Worm (Caenorhabditis elegans) whole organism, late embryonic: Measurements from ENCODE around the gene cdkr-3.
A peak's percentile ranks its signal among the peaks of the same experiment; 100 is the strongest.

Source experiments
- C08G9.2 ChIP-seq: sonication (generic microtip); optimal IDR thresholded peaks from 2 replicates; lab custom pipeline; 2016; ENCODE audit warnings: mild to moderate bottlenecking, missing genetic modification characterization, moderate library complexity, missing compliant biosample characterization
- C38D4.7 ChIP-seq: fragments of 200-800 bp; sonication (Bioruptor generic); optimal IDR thresholded peaks from 2 replicates; lab custom pipeline; 2018; ENCODE audit warnings: mild to moderate bottlenecking, missing genetic modification characterization, moderate library complexity, missing compliant biosample characterization
- K02D7.2 ChIP-seq: sonication (generic microtip); optimal IDR thresholded peaks from 2 replicates; lab custom pipeline; 2017; ENCODE audit warnings: mild to moderate bottlenecking, missing genetic modification characterization, missing compliant biosample characterization
- T23F11.4 ChIP-seq: fragments of 200-800 bp; sonication (Bioruptor generic); optimal IDR thresholded peaks from 2 replicates; lab custom pipeline; 2018; ENCODE audit warnings: mild to moderate bottlenecking, missing genetic modification characterization, missing compliant biosample characterization
- Y22D7AL.16 ChIP-seq: sonication (generic microtip); optimal IDR thresholded peaks from 2 replicates; lab custom pipeline; 2016; ENCODE audit warnings: missing genetic modification characterization, missing compliant biosample characterization
- ahr-1 ChIP-seq: sonication (generic microtip); optimal IDR thresholded peaks from 2 replicates; lab custom pipeline; 2016; ENCODE audit warnings: missing genetic modification characterization, missing compliant biosample characterization
- ceh-14 ChIP-seq: sonication (generic microtip); optimal IDR thresholded peaks from 2 replicates; lab custom pipeline; 2016; ENCODE audit warnings: missing genotype, missing genetic modification characterization, missing compliant biosample characterization
- ceh-18 ChIP-seq: sonication (generic microtip); optimal IDR thresholded peaks from 2 replicates; lab custom pipeline; 2016; ENCODE audit warnings: missing genetic modification characterization, missing compliant biosample characterization
- ceh-2 ChIP-seq: sonication (generic microtip); optimal IDR thresholded peaks from 2 replicates; lab custom pipeline; 2016; ENCODE audit warnings: missing genotype, missing genetic modification characterization, missing compliant biosample characterization
- ceh-34 ChIP-seq: sonication (generic microtip); optimal IDR thresholded peaks from 2 replicates; lab custom pipeline; 2016; ENCODE audit warnings: mild to moderate bottlenecking, missing genetic modification characterization, missing compliant biosample characterization
- ceh-6 ChIP-seq: fragments of 200-800 bp; sonication (Bioruptor generic); optimal IDR thresholded peaks from 2 replicates; lab custom pipeline; 2018; ENCODE audit warnings: mild to moderate bottlenecking, missing genetic modification characterization, missing compliant biosample characterization
- dmd-4 ChIP-seq: sonication (generic microtip); optimal IDR thresholded peaks from 2 replicates; lab custom pipeline; 2016; ENCODE audit warnings: borderline replicate concordance, missing genetic modification characterization, missing compliant biosample characterization
- elt-2 ChIP-seq: sonication (generic microtip); optimal IDR thresholded peaks from 2 replicates; lab custom pipeline; 2016; ENCODE audit warnings: missing genetic modification reagents, missing genetic modification characterization, missing compliant biosample characterization
- elt-4 ChIP-seq: sonication (generic microtip); optimal IDR thresholded peaks from 2 replicates; lab custom pipeline; 2016; ENCODE audit warnings: missing genetic modification characterization, missing compliant biosample characterization
- fkh-10 ChIP-seq: fragments of 150-350 bp; optimal IDR thresholded peaks from 2 replicates; lab custom pipeline; 2014; ENCODE audit warnings: missing biosample characterization, missing genetic modification reagents, missing genetic modification characterization
- gmeb-2 ChIP-seq: sonication (generic microtip); optimal IDR thresholded peaks from 2 replicates; lab custom pipeline; 2016; ENCODE audit warnings: missing genetic modification characterization, inconsistent platforms, missing compliant biosample characterization
- madf-2 ChIP-seq: sonication (generic microtip); optimal IDR thresholded peaks from 2 replicates; lab custom pipeline; 2017; ENCODE audit warnings: missing genetic modification characterization, missing compliant biosample characterization
- mec-3 ChIP-seq: sonication (generic microtip); optimal IDR thresholded peaks from 2 replicates; lab custom pipeline; 2016; ENCODE audit warnings: borderline replicate concordance, missing genetic modification characterization, missing compliant biosample characterization
- nfya-1 ChIP-seq: sonication (generic microtip); optimal IDR thresholded peaks from 2 replicates; lab custom pipeline; 2017; ENCODE audit warnings: missing genetic modification characterization, mild to moderate bottlenecking, missing compliant biosample characterization, antibody characterized with exemption, moderate library complexity
- nhr-11 ChIP-seq: fragments of 150-350 bp; optimal IDR thresholded peaks from 2 replicates; lab custom pipeline; 2014; ENCODE audit warnings: missing biosample characterization, missing genetic modification characterization
- npax-4 ChIP-seq: sonication (generic microtip); optimal IDR thresholded peaks from 2 replicates; lab custom pipeline; 2016; ENCODE audit warnings: missing genetic modification characterization, missing compliant biosample characterization
- pag-3 ChIP-seq: sonication (generic microtip); optimal IDR thresholded peaks from 2 replicates; lab custom pipeline; 2016; ENCODE audit warnings: missing compliant biosample characterization, missing genetic modification characterization, borderline replicate concordance
- pax-1 ChIP-seq: fragments of 150-350 bp; optimal IDR thresholded peaks from 2 replicates; lab custom pipeline; 2014; ENCODE audit warnings: missing biosample characterization, missing genetic modification characterization
- pha-2 ChIP-seq: sonication (generic microtip); optimal IDR thresholded peaks from 2 replicates; lab custom pipeline; 2017; ENCODE audit warnings: mild to moderate bottlenecking, missing genetic modification characterization, missing compliant biosample characterization
- rnt-1 ChIP-seq: sonication (generic microtip); optimal IDR thresholded peaks from 2 replicates; lab custom pipeline; 2016; ENCODE audit warnings: missing genetic modification characterization, missing compliant biosample characterization
- sox-4 ChIP-seq: sonication (generic microtip); optimal IDR thresholded peaks from 2 replicates; lab custom pipeline; 2017; ENCODE audit warnings: mild to moderate bottlenecking, missing genetic modification characterization, inconsistent platforms, missing compliant biosample characterization
- syd-9 ChIP-seq: sonication (generic microtip); optimal IDR thresholded peaks from 2 replicates; lab custom pipeline; 2016; ENCODE audit warnings: mild to moderate bottlenecking, missing genetic modification characterization, moderate library complexity, missing compliant biosample characterization
- tbx-2 ChIP-seq: sonication (generic microtip); optimal IDR thresholded peaks from 2 replicates; lab custom pipeline; 2016; ENCODE audit warnings: missing genetic modification characterization, missing compliant biosample characterization
- tbx-7 ChIP-seq: sonication (generic microtip); optimal IDR thresholded peaks from 2 replicates; lab custom pipeline; 2016; ENCODE audit warnings: missing genotype, missing genetic modification characterization, missing compliant biosample characterization
- ttx-3 ChIP-seq: sonication (generic microtip); optimal IDR thresholded peaks from 2 replicates; lab custom pipeline; 2016; ENCODE audit warnings: missing genetic modification reagents, missing genetic modification characterization, missing compliant biosample characterization
- unc-42 ChIP-seq: sonication (generic microtip); optimal IDR thresholded peaks from 2 replicates; lab custom pipeline; 2016; ENCODE audit warnings: missing genotype, missing genetic modification characterization, missing compliant biosample characterization
- unc-86 ChIP-seq: sonication (generic microtip); optimal IDR thresholded peaks from 2 replicates; lab custom pipeline; 2016; ENCODE audit warnings: missing genetic modification characterization, missing compliant biosample characterization

The cdkr-3 gene

DNA sequence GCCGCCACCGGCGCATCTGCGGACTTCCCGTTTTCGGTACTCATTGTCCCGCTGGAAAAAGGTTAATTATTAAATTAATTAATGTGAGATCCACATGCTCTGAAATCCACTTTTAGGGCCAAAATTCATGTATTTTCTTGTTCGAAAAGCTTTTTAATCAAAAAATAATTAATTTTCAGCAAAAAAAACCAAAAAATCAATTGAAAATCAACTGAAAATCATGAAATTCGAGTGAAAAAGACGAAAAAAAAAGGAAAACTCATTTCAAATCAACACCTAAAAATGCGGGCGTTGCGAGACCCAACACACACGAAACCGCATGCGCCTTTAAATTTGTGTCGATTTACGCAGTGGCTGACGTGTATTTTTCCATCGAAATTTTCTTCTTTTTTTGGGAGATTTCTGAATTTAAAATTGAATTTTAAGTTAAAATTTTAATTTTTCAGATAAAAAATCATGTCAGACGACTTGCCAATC, at the start of gene cdkr-3, which contains the start of gene prmt-1:
TSS of gene cdkr-3 (plus strand) at position 447 of the 477 bp plus-strand sequence.
TSS of gene prmt-1 (minus strand) at position 51 of the 477 bp plus-strand sequence.
- TF ChIP-seq nfya-1 (tag; lab: Kevin White, UChicago) (peak; percentile 26), pax-1 (tag; lab: Kevin White, UChicago) (peak; percentile 2), T23F11.4 (GFP tag; lab: Kevin White, UChicago) (no peak), unc-42 (tag; lab: Kevin White, UChicago) (peak; percentile 24), elt-4 (no peak), rnt-1 (tag; lab: Kevin White, UChicago) (peak; percentile 65)

DNA sequence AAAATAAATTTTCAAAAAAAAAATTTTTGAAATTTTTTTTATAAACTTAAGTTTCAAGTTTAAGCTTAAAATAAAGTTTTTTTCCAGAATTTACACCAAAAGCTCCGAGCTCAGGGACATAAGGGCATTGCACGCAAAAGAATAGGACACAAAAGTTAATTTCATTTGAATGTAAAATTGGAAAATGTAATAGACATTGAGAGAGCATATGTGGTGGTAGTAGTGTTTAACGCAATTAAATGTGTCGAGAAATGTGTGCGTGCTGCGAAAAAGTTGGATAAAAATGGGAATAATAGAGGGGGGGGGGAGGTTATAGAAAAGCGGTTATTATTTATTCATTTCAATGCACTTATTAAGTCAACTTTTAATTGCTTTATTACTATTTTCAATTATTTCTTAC, 49.3 kb upstream of the cdkr-3 start:
- TF ChIP-seq gmeb-2 (tag; lab: Kevin White, UChicago) (no peak), ceh-2 (tag; lab: Kevin White, UChicago) (no peak), syd-9 (no peak), unc-42 (tag; lab: Kevin White, UChicago) (peak; percentile 96), ttx-3 (tag; lab: Kevin White, UChicago) (no peak)
- TF ChIP-seq, all 69 proteins: peak for 1

DNA sequence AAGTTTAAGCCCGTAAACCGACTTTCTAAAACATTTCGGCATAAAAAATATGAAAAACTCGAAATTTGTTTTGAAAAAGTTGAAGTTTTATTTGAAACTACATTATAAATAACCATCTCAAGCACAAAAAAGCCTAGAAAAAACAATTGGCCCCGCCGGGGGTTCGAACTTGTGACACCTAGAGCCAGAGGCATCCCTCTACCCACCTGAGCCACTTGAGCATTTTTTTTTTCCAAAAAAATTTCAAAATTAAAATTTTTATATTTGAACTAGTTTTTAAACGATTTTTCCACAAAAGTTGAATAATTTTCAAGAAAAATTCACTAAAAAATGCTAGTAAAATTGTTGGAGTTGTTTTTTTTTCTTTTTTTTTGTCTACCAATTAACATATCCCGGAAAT, 46.2 kb upstream of the cdkr-3 start:
- TF ChIP-seq mec-3 (tag; lab: Kevin White, UChicago) (no peak), pha-2 (tag; lab: Kevin White, UChicago) (no peak), tbx-7 (no peak), K02D7.2 (no peak), npax-4 (tag; lab: Kevin White, UChicago) (no peak), ceh-14 (tag; lab: Kevin White, UChicago) (no peak), elt-2 (tag; lab: Kevin White, UChicago) (no peak), pag-3 (tag; lab: Kevin White, UChicago) (no peak), C38D4.7 (GFP tag; lab: Kevin White, UChicago) (no peak)

DNA sequence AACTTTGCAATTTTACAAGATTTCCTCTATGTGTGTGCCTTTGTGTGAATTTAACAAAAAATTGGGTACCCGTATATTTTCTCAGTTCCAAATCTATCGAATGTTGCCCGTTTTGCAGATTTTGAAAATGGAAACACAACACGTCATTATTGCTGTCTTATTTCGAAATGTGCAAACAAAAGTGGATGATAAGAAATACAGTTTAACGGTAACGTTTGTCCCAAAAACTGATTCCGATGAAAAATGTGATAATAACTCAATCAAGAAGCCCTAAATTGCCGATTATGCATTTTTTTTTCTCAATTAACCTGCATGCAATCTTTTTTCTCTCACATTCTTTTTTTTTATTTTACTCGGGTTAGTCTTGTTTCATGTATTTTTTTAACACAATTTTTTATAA, 44.6 kb upstream of the cdkr-3 start:
- TF ChIP-seq npax-4 (tag; lab: Kevin White, UChicago) (no peak), rnt-1 (tag; lab: Kevin White, UChicago) (no peak), unc-86 (tag; lab: Kevin White, UChicago) (no peak), dmd-4 (tag; lab: Kevin White, UChicago) (no peak), fkh-10 (no peak), sox-4 (tag; lab: Kevin White, UChicago) (no peak), pha-2 (tag; lab: Kevin White, UChicago) (no peak), ttx-3 (tag; lab: Kevin White, UChicago) (no peak), unc-42 (tag; lab: Kevin White, UChicago) (no peak), tbx-2 (tag; lab: Kevin White, UChicago) (no peak), ceh-34 (tag; lab: Kevin White, UChicago) (no peak), ceh-6 (GFP tag; lab: Kevin White, UChicago) (no peak), ceh-18 (tag; lab: Kevin White, UChicago) (no peak)

DNA sequence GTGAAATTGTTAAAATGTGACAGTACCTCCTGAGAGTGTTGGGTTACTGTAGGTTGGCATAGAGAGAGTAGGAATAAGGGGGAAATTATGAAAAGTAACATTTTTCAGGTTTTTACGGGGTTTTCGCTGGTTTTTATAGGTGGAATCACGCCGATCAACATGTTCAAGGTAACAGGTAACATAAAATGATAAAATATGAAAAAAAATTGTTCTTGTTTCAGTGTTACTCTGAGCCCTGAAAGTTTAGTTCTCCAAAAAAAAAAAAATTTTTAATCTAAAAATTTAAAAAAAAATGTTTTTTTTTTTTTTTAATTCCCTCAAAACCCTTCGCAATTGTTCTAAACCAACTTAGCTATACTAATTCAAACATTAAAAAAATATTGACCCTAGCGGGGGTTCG, 36.2 kb upstream of the cdkr-3 start, which contains the start of gene Y113G7B.15:
TSS of gene Y113G7B.15 (minus strand) at position 101 of the 400 bp plus-strand sequence.
- TF ChIP-seq madf-2 (tag; lab: Kevin White, UChicago), result no peak
- no peak for TF ChIP-seq Y22D7AL.16 (tag; lab: Kevin White, UChicago)
- no peak for TF ChIP-seq unc-86 (tag; lab: Kevin White, UChicago)
- TF ChIP-seq pag-3 (tag; lab: Kevin White, UChicago), result no peak
- no peak for TF ChIP-seq rnt-1 (tag; lab: Kevin White, UChicago)
- no peak for TF ChIP-seq dmd-4 (tag; lab: Kevin White, UChicago)
- TF ChIP-seq nhr-11 (tag; lab: Kevin White, UChicago), result no peak
- no peak for TF ChIP-seq pha-2 (tag; lab: Kevin White, UChicago)
- TF ChIP-seq C08G9.2 (tag; lab: Kevin White, UChicago), result no peak
- TF ChIP-seq fkh-10, result no peak
- TF ChIP-seq ahr-1 (tag; lab: Kevin White, UChicago), result no peak
- no peak for TF ChIP-seq ceh-18 (tag; lab: Kevin White, UChicago)
- no peak for TF ChIP-seq ttx-3 (tag; lab: Kevin White, UChicago)
- TF ChIP-seq, all 69 proteins: peak for 0
